Fruit fly (Drosophila melanogaster) whole organism, embryonic: ENCODE data around the gene CG32845.

Experiments
- Ada2b ChIP-seq: fragments of 200-800 bp; sonication (Bioruptor generic); IDR thresholded peaks from 2 replicates; pipeline ENCODE4 v1.3.6; 2022; ENCODE audit warnings: missing biosample characterization, missing genetic modification characterization
- Awh ChIP-seq: fragments of 200-800 bp; sonication (Bioruptor generic); IDR thresholded peaks from 2 replicates; pipeline ENCODE4, ENCODE4 v1.3.6; 2022; ENCODE audit warnings: missing biosample characterization, missing genetic modification characterization
- Bdp1 ChIP-seq: fragments of 200-800 bp; sonication (Bioruptor generic); optimal IDR thresholded peaks from 3 replicates; lab custom pipeline; 2016; ENCODE audit warnings: missing biosample characterization, missing genetic modification characterization
- CG11456 ChIP-seq: fragments of 200-800 bp; sonication (Bioruptor generic); IDR thresholded peaks from 3 replicates; pipeline ENCODE4 v1.3.6; 2022; ENCODE audit warnings: missing biosample characterization, missing genetic modification characterization
- CG11560 ChIP-seq: fragments of 200-800 bp; sonication (Bioruptor generic); IDR thresholded peaks from 3 replicates; pipeline ENCODE4 v1.3.6; 2022; ENCODE audit warnings: missing biosample characterization, missing genetic modification characterization
- CG13287 ChIP-seq: fragments of 200-800 bp; sonication (Bioruptor generic); IDR thresholded peaks from 2 replicates; pipeline ENCODE4 v1.3.6; 2022; ENCODE audit warnings: missing biosample characterization, missing genetic modification characterization; ENCODE audit not compliant: partially characterized antibody
- CG14710 ChIP-seq: fragments of 200-800 bp; sonication (Bioruptor generic); optimal IDR thresholded peaks from 3 replicates; lab custom pipeline; 2019; ENCODE audit warnings: missing biosample characterization, mild to moderate bottlenecking, missing genetic modification characterization, moderate library complexity
- CG15011 ChIP-seq: fragments of 200-800 bp; sonication (Bioruptor generic); optimal IDR thresholded peaks from 3 replicates; lab custom pipeline; 2018; ENCODE audit warnings: missing biosample characterization, mild to moderate bottlenecking, missing genetic modification characterization
- CG17612 ChIP-seq: fragments of 200-800 bp; sonication (Bioruptor generic); IDR thresholded peaks from 2 replicates; pipeline ENCODE4 v1.3.6; 2022; ENCODE audit warnings: missing biosample characterization, missing genetic modification characterization
- CG18262 ChIP-seq: fragments of 200-800 bp; optimal IDR thresholded peaks from 3 replicates; lab custom pipeline; 2019; ENCODE audit warnings: missing biosample characterization, mild to moderate bottlenecking, missing genetic modification characterization, moderate library complexity
- CG1832 ChIP-seq: fragments of 200-800 bp; sonication (Bioruptor generic); optimal IDR thresholded peaks from 2 replicates; lab custom pipeline; 2017; ENCODE audit warnings: missing biosample characterization, mild to moderate bottlenecking, missing genetic modification characterization, inconsistent platforms
- CG30403 ChIP-seq: fragments of 200-800 bp; sonication (Bioruptor generic); optimal IDR thresholded peaks from 3 replicates; lab custom pipeline; 2016; ENCODE audit warnings: missing biosample characterization, missing genetic modification characterization
- CG33557 ChIP-seq: fragments of 200-800 bp; sonication (Bioruptor generic); optimal IDR thresholded peaks from 2 replicates; lab custom pipeline; 2019; ENCODE audit warnings: missing biosample characterization, mild to moderate bottlenecking, missing genetic modification characterization, moderate library complexity
- CG3726 ChIP-seq: fragments of 200-800 bp; sonication (Bioruptor generic); IDR thresholded peaks from 3 replicates; pipeline ENCODE4, ENCODE4 v1.3.6; 2022; ENCODE audit warnings: missing biosample characterization, missing genetic modification characterization
- CG4282 ChIP-seq: fragments of 200-800 bp; sonication (Bioruptor generic); optimal IDR thresholded peaks from 2 replicates; lab custom pipeline; 2016; ENCODE audit warnings: missing biosample characterization, missing genetic modification characterization
- D19A ChIP-seq: fragments of 200-800 bp; optimal IDR thresholded peaks from 3 replicates; lab custom pipeline; 2019; ENCODE audit warnings: missing biosample characterization, mild to moderate bottlenecking, missing genetic modification characterization, moderate library complexity
- D19B ChIP-seq: fragments of 200-800 bp; sonication (Bioruptor generic); optimal IDR thresholded peaks from 2 replicates; lab custom pipeline; 2017; ENCODE audit warnings: missing biosample characterization, mild to moderate bottlenecking, missing genetic modification characterization
- Dip2 ChIP-seq: fragments of 200-800 bp; sonication (Bioruptor generic); IDR thresholded peaks from 2 replicates; pipeline ENCODE4 v1.3.6; 2022; ENCODE audit warnings: missing biosample characterization, missing genetic modification characterization
- Doc3 ChIP-seq: fragments of 200-800 bp; sonication (Bioruptor generic); IDR thresholded peaks from 3 replicates; pipeline ENCODE4 v1.3.6; 2022; ENCODE audit warnings: missing biosample characterization, missing genetic modification characterization; ENCODE audit not compliant: partially characterized antibody
- Dp ChIP-seq: fragments of 200-800 bp; sonication (Bioruptor generic); optimal IDR thresholded peaks from 2 replicates; lab custom pipeline; 2018; ENCODE audit warnings: missing biosample characterization, mild to moderate bottlenecking, missing genetic modification characterization, moderate library complexity
- Dref ChIP-seq: fragments of 200-800 bp; sonication (Bioruptor generic); IDR thresholded peaks from 2 replicates; pipeline ENCODE4 v1.3.6; 2022; ENCODE audit warnings: missing biosample characterization, missing genetic modification characterization
- Hey ChIP-seq: fragments of 200-800 bp; sonication (Bioruptor generic); optimal IDR thresholded peaks from 3 replicates; lab custom pipeline; 2018; ENCODE audit warnings: missing biosample characterization, mild to moderate bottlenecking, missing genetic modification characterization
- Side ChIP-seq: fragments of 200-800 bp; sonication (Bioruptor generic); optimal IDR thresholded peaks from 2 replicates; lab custom pipeline; 2016; ENCODE audit warnings: missing biosample characterization, missing genetic modification characterization
- Sry-δ ChIP-seq: fragments of 200-800 bp; sonication (Bioruptor generic); optimal IDR thresholded peaks from 2 replicates; lab custom pipeline; 2016; ENCODE audit warnings: missing biosample characterization, missing genetic modification characterization
- Ssrp ChIP-seq: fragments of 200-800 bp; sonication (Bioruptor generic); optimal IDR thresholded peaks from 2 replicates; lab custom pipeline; 2018; ENCODE audit warnings: missing biosample characterization, mild to moderate bottlenecking, missing genetic modification characterization, moderate library complexity
- TFAM ChIP-seq: fragments of 200-800 bp; sonication (Bioruptor generic); optimal IDR thresholded peaks from 2 replicates; lab custom pipeline; 2017; ENCODE audit warnings: missing biosample characterization, missing genetic modification characterization, inconsistent platforms
- Usf ChIP-seq: fragments of 200-800 bp; sonication (Bioruptor generic); optimal IDR thresholded peaks from 2 replicates; lab custom pipeline; 2017; ENCODE audit warnings: missing genotype, missing biosample characterization, missing genetic modification characterization
- Xbp1 ChIP-seq: fragments of 200-800 bp; sonication (Bioruptor generic); optimal IDR thresholded peaks from 3 replicates; lab custom pipeline; 2016; ENCODE audit warnings: missing biosample characterization, mild to moderate bottlenecking, missing genetic modification characterization
- YL-1 ChIP-seq: fragments of 200-800 bp; sonication (Bioruptor generic); optimal IDR thresholded peaks from 3 replicates; lab custom pipeline; 2017; ENCODE audit warnings: missing biosample characterization, mild to moderate bottlenecking, missing genetic modification characterization
- al ChIP-seq: fragments of 200-800 bp; sonication (Bioruptor generic); IDR thresholded peaks from 2 replicates; pipeline ENCODE4 v1.3.6; 2022; ENCODE audit warnings: missing biosample characterization, missing genetic modification characterization
- bab2 ChIP-seq: fragments of 200-800 bp; sonication (Bioruptor generic); optimal IDR thresholded peaks from 2 replicates; lab custom pipeline; 2016; ENCODE audit warnings: missing biosample characterization, missing genetic modification characterization
- br ChIP-seq: fragments of >200 bp; optimal IDR thresholded peaks from 2 replicates; lab custom pipeline; 2017
- croc ChIP-seq: fragments of 200-800 bp; sonication (Bioruptor generic); conservative IDR thresholded peaks from 3 replicates; pipeline ENCODE4 v1.3.6; 2022; ENCODE audit warnings: missing biosample characterization, missing genetic modification characterization
- cwo ChIP-seq: fragments of 200-800 bp; sonication (Bioruptor generic); optimal IDR thresholded peaks from 3 replicates; lab custom pipeline; 2017; ENCODE audit warnings: missing biosample characterization, missing genetic modification characterization, mild to moderate bottlenecking, moderate library complexity, missing genetic modification reagents
- da ChIP-seq: fragments of 200-800 bp; sonication (Bioruptor generic); optimal IDR thresholded peaks from 2 replicates; lab custom pipeline; 2016; ENCODE audit warnings: missing biosample characterization, missing genetic modification characterization
- hb ChIP-seq: fragments of 200-800 bp; sonication (Bioruptor generic); IDR thresholded peaks from 3 replicates; pipeline ENCODE4 v1.3.6; 2022; ENCODE audit warnings: missing biosample characterization, missing genetic modification characterization; ENCODE audit not compliant: partially characterized antibody
- hth ChIP-seq: fragments of >200 bp; optimal IDR thresholded peaks from 2 replicates; lab custom pipeline; 2017; ENCODE audit warnings: inconsistent platforms
- ken ChIP-seq: fragments of 200-800 bp; sonication (Bioruptor generic); IDR thresholded peaks from 3 replicates; pipeline ENCODE4 v1.3.6; 2022; ENCODE audit warnings: missing biosample characterization, missing genetic modification characterization
- mirr ChIP-seq: fragments of 200-800 bp; sonication (Bioruptor generic); optimal IDR thresholded peaks from 3 replicates; lab custom pipeline; 2018; ENCODE audit warnings: missing biosample characterization, mild to moderate bottlenecking, missing genetic modification characterization
- peb ChIP-seq: fragments of 200-800 bp; sonication (Bioruptor generic); IDR thresholded peaks from 2 replicates; pipeline ENCODE4 v1.3.6; 2022; ENCODE audit warnings: missing biosample characterization, missing genetic modification characterization
- pfk ChIP-seq: fragments of 200-800 bp; sonication (Bioruptor generic); optimal IDR thresholded peaks from 2 replicates; lab custom pipeline; 2018; ENCODE audit warnings: missing biosample characterization, mild to moderate bottlenecking, missing genetic modification characterization, moderate library complexity
- row ChIP-seq: fragments of 200-800 bp; sonication (Bioruptor generic); IDR thresholded peaks from 3 replicates; pipeline ENCODE4 v1.3.6; 2022; ENCODE audit warnings: missing biosample characterization, missing genetic modification characterization
- run ChIP-seq: fragments of 200-800 bp; sonication (Bioruptor generic); optimal IDR thresholded peaks from 3 replicates; lab custom pipeline; 2018; ENCODE audit warnings: missing biosample characterization, mild to moderate bottlenecking, missing genetic modification characterization
- sc ChIP-seq, 3 experiments: fragments of >200 bp in 2 of 3; fragments of 200-800 bp in 1 of 3; sonication (Bioruptor generic) in 1 of 3; optimal IDR thresholded peaks; 2 replicates in 2 of 3; 3 replicates in 1 of 3; lab custom pipeline; 2017; ENCODE audit warnings: mild to moderate bottlenecking in 1 of 3, missing biosample characterization in 1 of 3, missing genetic modification characterization in 1 of 3, missing genetic modification reagents in 1 of 3
- sd ChIP-seq: fragments of 200-800 bp; sonication (Bioruptor generic); optimal IDR thresholded peaks from 3 replicates; lab custom pipeline; 2018; ENCODE audit warnings: missing biosample characterization, mild to moderate bottlenecking, missing genetic modification characterization, moderate library complexity
- sqz ChIP-seq: fragments of 200-800 bp; sonication (Bioruptor generic); optimal IDR thresholded peaks from 3 replicates; lab custom pipeline; 2018; ENCODE audit warnings: missing biosample characterization, mild to moderate bottlenecking, missing genetic modification characterization
- sr ChIP-seq: fragments of 200-800 bp; sonication (Bioruptor generic); IDR thresholded peaks from 3 replicates; pipeline ENCODE4 v1.3.6; 2022; ENCODE audit warnings: missing biosample characterization, missing genetic modification characterization
- tll ChIP-seq, 2 experiments: fragments of 200-800 bp in 1 of 2; fragments of >200 bp in 1 of 2; sonication (Bioruptor generic) in 1 of 2; optimal IDR thresholded peaks; 2 replicates each; lab custom pipeline; 2017 to 2019; ENCODE audit warnings: missing biosample characterization in 2 of 2, missing genetic modification characterization in 2 of 2, mild to moderate bottlenecking in 1 of 2, moderate library complexity in 1 of 2

Gene CG32845

dm6 chr3L:257618-258475, 15.3 kb downstream of the CG32845 start, which contains the start of the genes DIP2 and wac (continued):
- 0 out of 3 replicates have a peak, but pooled peaks have one; percentile 5 for TF ChIP-seq sr (GFP tag; lab: Robert Waterston, UW)
- peak; percentile 98 for TF ChIP-seq Sry-δ (GFP tag; lab: Kevin White, UChicago)
- peak; percentile 16 for TF ChIP-seq Ssrp (tag; lab: Kevin White, UChicago)
- TF ChIP-seq CG11560 (tag; lab: Robert Waterston, UW) = peak; percentile 61; the same call in 2 of the 3 replicates
- TF ChIP-seq hb = peak; percentile 76; the same call in 2 of the 3 replicates
- TF ChIP-seq cwo (GFP tag; lab: Kevin White, UChicago) = peak; percentile 10
- peak; percentile 36; the same call in 1 of the 2 replicates for TF ChIP-seq CG17612 (GFP tag; lab: Robert Waterston, UW)
- peak; percentile 69 for TF ChIP-seq al (GFP tag; lab: Robert Waterston, UW)
- TF ChIP-seq Bdp1 = peak; percentile 69
- TF ChIP-seq CG3726 (GFP tag; lab: Robert Waterston, UW) = no peak
- TF ChIP-seq ken (GFP tag; lab: Robert Waterston, UW) = peak; percentile 81
- peak; percentile 77 for TF ChIP-seq Dp (GFP tag; lab: Kevin White, UChicago)
- TF ChIP-seq D19A = peak; percentile 54
- peak; percentile 88 for TF ChIP-seq Xbp1 (GFP tag; lab: Kevin White, UChicago)
- TF ChIP-seq row (GFP tag; lab: Robert Waterston, UW) = peak; percentile 68
- no peak for TF ChIP-seq Usf (GFP tag; lab: Kevin White, UChicago)
- peak; percentile 64; the same call in 1 of the 2 replicates for TF ChIP-seq Ada2b
- peak; percentile 25 for TF ChIP-seq sd (tag; lab: Kevin White, UChicago)
- no peak for TF ChIP-seq croc
- TF ChIP-seq Awh (GFP tag; lab: Robert Waterston, UW) = 0 out of 2 replicates have a peak, but pooled peaks have one; percentile 40
- peak; percentile 84 for TF ChIP-seq Dref (GFP tag; lab: Robert Waterston, UW)
- TF ChIP-seq hth = no peak
- peak; percentile 84 for TF ChIP-seq YL-1
- TF ChIP-seq run = no peak
- TF ChIP-seq tll (GFP tag; optimal IDR thresholded peaks at IDR 0.05; lab: Kevin White, UChicago) = no peak
- no peak for TF ChIP-seq Hey (tag; lab: Kevin White, UChicago)
- TF ChIP-seq CG4282 (GFP tag; lab: Kevin White, UChicago) = peak; percentile 86
- peak; percentile 60 for TF ChIP-seq CG33557
- peak; percentile 64 for TF ChIP-seq CG18262 (tag; lab: Kevin White, UChicago)
- no peak for TF ChIP-seq CG15011 (GFP tag; lab: Kevin White, UChicago)
- peak; percentile 78 for TF ChIP-seq Side (GFP tag; lab: Kevin White, UChicago)
- TF ChIP-seq bab2 = peak; percentile 90
- TF ChIP-seq sqz (GFP tag; lab: Kevin White, UChicago) = no peak
- TF ChIP-seq TFAM (GFP tag; lab: Kevin White, UChicago) = no peak
- no peak for TF ChIP-seq D19B (GFP tag; lab: Kevin White, UChicago)
- TF ChIP-seq br (lab: Kevin White, UChicago) = no peak
- no peak for TF ChIP-seq CG1832 (GFP tag; lab: Kevin White, UChicago)
- peak; percentile 89 for TF ChIP-seq CG14710
- no peak for TF ChIP-seq Dip2 (GFP tag; lab: Robert Waterston, UW)
- TF ChIP-seq sc (optimal IDR thresholded peaks at IDR 0.05; lab: Kevin White, UChicago) = no peak
- TF ChIP-seq sc (GFP tag; optimal IDR thresholded peaks at IDR 0.05; lab: Kevin White, UChicago) = peak; percentile 37
- peak; percentile 86 for TF ChIP-seq Doc3 (GFP tag; lab: Robert Waterston, UW)
- peak; percentile 48 for TF ChIP-seq mirr
- peak; percentile 96 for TF ChIP-seq CG13287 (GFP tag; lab: Robert Waterston, UW)
- TF ChIP-seq CG30403 (GFP tag; lab: Kevin White, UChicago) = peak; percentile 83
- peak; percentile 88 for TF ChIP-seq CG11456 (GFP tag; lab: Robert Waterston, UW)
- peak; percentile 69 for TF ChIP-seq da
- peak; percentile 16 for TF ChIP-seq pfk (GFP tag; lab: Kevin White, UChicago)
- no peak for TF ChIP-seq peb
